Fruit fly (Drosophila melanogaster): ENCODE measurements around the gene CG9981.
A peak's percentile ranks its signal among the peaks of the same experiment; 100 is the strongest.

CG9981 gene

dm6 chrX:16383667-16384515 lies 21.0 kb downstream of the CG9981 start (continued):
- TF ChIP-seq stc (GFP tag; IDR thresholded peaks at IDR 0.05), result peak; percentile 71; the same call in 1 of the 2 replicates
- no peak for TF ChIP-seq pb (GFP tag; optimal IDR thresholded peaks at IDR 0.05)
- TF ChIP-seq luna (GFP tag; optimal IDR thresholded peaks at IDR 0.05), result peak; percentile 68
- TF ChIP-seq Hmx (GFP tag; optimal IDR thresholded peaks at IDR 0.05), result peak; percentile 1
- no peak; the same call in 1 of the 2 replicates for TF ChIP-seq MBD-R2 (GFP tag; IDR thresholded peaks at IDR 0.05)
- TF ChIP-seq CG4424 (GFP tag; optimal IDR thresholded peaks at IDR 0.05), result peak; percentile 37
- no peak for TF ChIP-seq CG9215 (GFP tag; IDR thresholded peaks at IDR 0.05)
- peak; percentile 70 for TF ChIP-seq YL-1 (GFP tag; optimal IDR thresholded peaks at IDR 0.05)
- no peak for TF ChIP-seq corto (GFP tag; optimal IDR thresholded peaks at IDR 0.05)
- TF ChIP-seq CG18262 (tag; optimal IDR thresholded peaks at IDR 0.05), result peak; percentile 62
- TF ChIP-seq CG13424 (tag; optimal IDR thresholded peaks at IDR 0.05), result peak; percentile 72
- TF ChIP-seq CG15479 (GFP tag; optimal IDR thresholded peaks at IDR 0.05), result peak; percentile 67
- no peak; the same call in 1 of the 2 replicates for TF ChIP-seq NFAT (GFP tag; IDR thresholded peaks at IDR 0.05)
- TF ChIP-seq gsb-n (tag; optimal IDR thresholded peaks at IDR 0.05), result peak; percentile 75
- no peak for TF ChIP-seq gce (GFP tag; IDR thresholded peaks at IDR 0.05)
- TF ChIP-seq Dip3 (GFP tag; optimal IDR thresholded peaks at IDR 0.05), result peak; percentile 28
- peak; percentile 80 for TF ChIP-seq salm (tag; optimal IDR thresholded peaks at IDR 0.05)
- TF ChIP-seq CG11695 (GFP tag; IDR thresholded peaks at IDR 0.05), result peak; percentile 80
- TF ChIP-seq E2f2 (GFP tag; IDR thresholded peaks at IDR 0.05), result peak; percentile 43; the same call in 1 of the 2 replicates
- no peak for TF ChIP-seq CG5953 (GFP tag; IDR thresholded peaks at IDR 0.05)
- peak; percentile 25 for TF ChIP-seq CG1602 (GFP tag; optimal IDR thresholded peaks at IDR 0.05)
- TF ChIP-seq CG4404 (GFP tag; IDR thresholded peaks at IDR 0.05), result no peak
- peak; percentile 89 for TF ChIP-seq CG6765 (GFP tag; optimal IDR thresholded peaks at IDR 0.05)
- peak; percentile 94 for TF ChIP-seq PHDP (tag; optimal IDR thresholded peaks at IDR 0.05)
- no peak for TF ChIP-seq knrl (GFP tag; IDR thresholded peaks at IDR 0.05; ENCODE audit: partially characterized antibody)
- peak; percentile 41; the same call in 1 of the 2 replicates for TF ChIP-seq vvl (GFP tag; IDR thresholded peaks at IDR 0.05)
- no peak for TF ChIP-seq cato (GFP tag; optimal IDR thresholded peaks at IDR 0.05; ENCODE audit: borderline replicate concordance)
- peak; percentile 70 for TF ChIP-seq CG7556 (GFP tag; optimal IDR thresholded peaks at IDR 0.05)
- no peak for TF ChIP-seq gcm2 (GFP tag; optimal IDR thresholded peaks at IDR 0.05)
- TF ChIP-seq dati (GFP tag; IDR thresholded peaks at IDR 0.05), result no peak
- TF ChIP-seq insv (GFP tag; optimal IDR thresholded peaks at IDR 0.05), result peak; percentile 42 to 97
- peak; percentile 24 for TF ChIP-seq CG12155 (GFP tag; optimal IDR thresholded peaks at IDR 0.05)
- peak; percentile 33 for TF ChIP-seq disco-r (GFP tag; optimal IDR thresholded peaks at IDR 0.05)
- no peak for TF ChIP-seq H15 (GFP tag; IDR thresholded peaks at IDR 0.05)
- TF ChIP-seq D19A (tag; optimal IDR thresholded peaks at IDR 0.05), result peak; percentile 50
- no peak for TF ChIP-seq Oaz (GFP tag; IDR thresholded peaks at IDR 0.05)
- TF ChIP-seq CG33213 (GFP tag; optimal IDR thresholded peaks at IDR 0.05), result peak; percentile 45
- peak; percentile 48; the same call in 2 of the 3 replicates for TF ChIP-seq so (GFP tag; IDR thresholded peaks at IDR 0.05)
- peak; percentile 16; the same call in 1 of the 3 replicates for TF ChIP-seq CG14050 (GFP tag; IDR thresholded peaks at IDR 0.05)
- no peak for TF ChIP-seq dmrt99B (tag; optimal IDR thresholded peaks at IDR 0.05)
- TF ChIP-seq Neu2 (GFP tag; optimal IDR thresholded peaks at IDR 0.05; ENCODE audit: borderline replicate concordance), result no peak
- no peak for TF ChIP-seq ewg (GFP tag; optimal IDR thresholded peaks at IDR 0.05)
- TF ChIP-seq CG12219 (GFP tag; optimal IDR thresholded peaks at IDR 0.05), result peak; percentile 66
- peak; percentile 47 for TF ChIP-seq CG10979 (tag; optimal IDR thresholded peaks at IDR 0.05)
- no peak for TF ChIP-seq CG11723 (GFP tag; optimal IDR thresholded peaks at IDR 0.05)
- TF ChIP-seq ind (GFP tag; optimal IDR thresholded peaks at IDR 0.05), result no peak
- TF ChIP-seq caup (GFP tag; optimal IDR thresholded peaks at IDR 0.05; ENCODE audit: severe bottlenecking), result peak; percentile 92
- TF ChIP-seq CG8944 (GFP tag; optimal IDR thresholded peaks at IDR 0.05), result peak; percentile 15
- no peak for TF ChIP-seq hbn (GFP tag; IDR thresholded peaks at IDR 0.05; ENCODE audit: partially characterized antibody)
- peak; percentile 12 for TF ChIP-seq CTCF (GFP tag; optimal IDR thresholded peaks at IDR 0.05)
